Worm (Caenorhabditis elegans): ENCODE results near the gene F45D3.4.

The F45D3.4 gene

ce11 chrV:12538984-12539852, 13.8 kb downstream of the F45D3.4 start:
- TF ChIP-seq scrt-1 (GFP tag; IDR thresholded peaks at IDR 0.05) (no peak), tra-4 (tag; optimal IDR thresholded peaks at IDR 0.05) (no peak), hmg-4 (GFP tag; optimal IDR thresholded peaks at IDR 0.05) (no peak), aly-1 (tag; optimal IDR thresholded peaks at IDR 0.05) (no peak), ets-7 (tag; optimal IDR thresholded peaks at IDR 0.05) (no peak), F13C5.2 (tag; optimal IDR thresholded peaks at IDR 0.05) (no peak), sea-1 (GFP tag; conservative IDR thresholded peaks at IDR 0.05) (no peak), tbx-37 (GFP tag; conservative IDR thresholded peaks at IDR 0.05) (no peak), ama-1 (optimal IDR thresholded peaks at IDR 0.05) (no peak), ceh-13 (GFP tag; optimal IDR thresholded peaks at IDR 0.05) (no peak), ceh-36 (tag; optimal IDR thresholded peaks at IDR 0.05) (no peak), tbx-11 (GFP tag; IDR thresholded peaks at IDR 0.05) (no peak), B0310.2 (tag; optimal IDR thresholded peaks at IDR 0.05) (no peak), hmbx-1 (tag; optimal IDR thresholded peaks at IDR 0.05) (no peak), flt-1 (GFP tag; IDR thresholded peaks at IDR 0.05) (no peak), hnd-1 (tag; optimal IDR thresholded peaks at IDR 0.05) (no peak), pes-1 (GFP tag; IDR thresholded peaks at IDR 0.05) (no peak)

ce11 chrV:12537505-12537904, 15.5 kb downstream of the F45D3.4 start:
- TF ChIP-seq ceh-36 (tag; optimal IDR thresholded peaks at IDR 0.05) = no peak
- TF ChIP-seq ama-1 (optimal IDR thresholded peaks at IDR 0.05) = no peak
- TF ChIP-seq sea-1 (GFP tag; conservative IDR thresholded peaks at IDR 0.05) = no peak
- no peak for TF ChIP-seq hnd-1 (tag; optimal IDR thresholded peaks at IDR 0.05)
- TF ChIP-seq tra-4 (tag; optimal IDR thresholded peaks at IDR 0.05) = no peak
- no peak for TF ChIP-seq ceh-13 (GFP tag; optimal IDR thresholded peaks at IDR 0.05)
- no peak for TF ChIP-seq F13C5.2 (tag; optimal IDR thresholded peaks at IDR 0.05)
- no peak for TF ChIP-seq flt-1 (GFP tag; IDR thresholded peaks at IDR 0.05)
- TF ChIP-seq hmbx-1 (tag; optimal IDR thresholded peaks at IDR 0.05) = no peak
- TF ChIP-seq hmg-4 (GFP tag; optimal IDR thresholded peaks at IDR 0.05) = no peak
- TF ChIP-seq scrt-1 (GFP tag; IDR thresholded peaks at IDR 0.05) = no peak
- TF ChIP-seq ets-7 (tag; optimal IDR thresholded peaks at IDR 0.05) = no peak

ce11 chrV:12536409-12537038, 16.5 kb downstream of the F45D3.4 start:
- TF ChIP-seq flt-1 (GFP tag; IDR thresholded peaks at IDR 0.05) (no peak), hmbx-1 (tag; optimal IDR thresholded peaks at IDR 0.05) (no peak), aly-1 (tag; optimal IDR thresholded peaks at IDR 0.05) (no peak), F13C5.2 (tag; optimal IDR thresholded peaks at IDR 0.05) (no peak), pes-1 (GFP tag; IDR thresholded peaks at IDR 0.05) (no peak), ceh-13 (GFP tag; optimal IDR thresholded peaks at IDR 0.05) (no peak), sea-1 (GFP tag; conservative IDR thresholded peaks at IDR 0.05) (no peak; the same call in 1 of the 2 replicates), ceh-36 (tag; optimal IDR thresholded peaks at IDR 0.05) (no peak), hnd-1 (tag; optimal IDR thresholded peaks at IDR 0.05) (no peak), ama-1 (optimal IDR thresholded peaks at IDR 0.05) (no peak), tbx-37 (GFP tag; conservative IDR thresholded peaks at IDR 0.05) (no peak)

- TF ChIP-seq F13C5.2 (tag; optimal IDR thresholded peaks at IDR 0.05) = no peak
- TF ChIP-seq ama-1 (optimal IDR thresholded peaks at IDR 0.05) = no peak
- TF ChIP-seq flt-1 (GFP tag; IDR thresholded peaks at IDR 0.05) = no peak
- no peak for TF ChIP-seq ets-7 (tag; optimal IDR thresholded peaks at IDR 0.05)
- TF ChIP-seq ceh-36 (tag; optimal IDR thresholded peaks at IDR 0.05) = no peak
- no peak for TF ChIP-seq pes-1 (GFP tag; IDR thresholded peaks at IDR 0.05)
These were observed 18.1 kb downstream of the F45D3.4 start for ce11 chrV:12534941-12535340.

- TF ChIP-seq hmbx-1 (tag; optimal IDR thresholded peaks at IDR 0.05) (no peak), ama-1 (optimal IDR thresholded peaks at IDR 0.05) (no peak), ceh-13 (GFP tag; optimal IDR thresholded peaks at IDR 0.05) (no peak), hmg-4 (GFP tag; optimal IDR thresholded peaks at IDR 0.05) (no peak), flt-1 (GFP tag; IDR thresholded peaks at IDR 0.05) (no peak), tra-4 (tag; optimal IDR thresholded peaks at IDR 0.05) (no peak), tbx-11 (GFP tag; IDR thresholded peaks at IDR 0.05) (no peak), hnd-1 (tag; optimal IDR thresholded peaks at IDR 0.05) (no peak)
These were observed 19.3 kb downstream of the F45D3.4 start for ce11 chrV:12533635-12534150.

ce11 chrV:12532369-12532768, 20.6 kb downstream of the F45D3.4 start:
- TF ChIP-seq ceh-13 (GFP tag; optimal IDR thresholded peaks at IDR 0.05) (no peak), sea-1 (GFP tag; conservative IDR thresholded peaks at IDR 0.05) (no peak), scrt-1 (GFP tag; IDR thresholded peaks at IDR 0.05) (no peak), ceh-36 (tag; optimal IDR thresholded peaks at IDR 0.05) (no peak), tbx-37 (GFP tag; conservative IDR thresholded peaks at IDR 0.05) (no peak), flt-1 (GFP tag; IDR thresholded peaks at IDR 0.05) (no peak), B0310.2 (tag; optimal IDR thresholded peaks at IDR 0.05) (no peak), ets-7 (tag; optimal IDR thresholded peaks at IDR 0.05) (no peak)

- TF ChIP-seq scrt-1 (GFP tag; IDR thresholded peaks at IDR 0.05) = no peak
- no peak for TF ChIP-seq sea-1 (GFP tag; conservative IDR thresholded peaks at IDR 0.05)
- TF ChIP-seq F13C5.2 (tag; optimal IDR thresholded peaks at IDR 0.05) = no peak
- TF ChIP-seq ceh-36 (tag; optimal IDR thresholded peaks at IDR 0.05) = no peak
- no peak for TF ChIP-seq ets-7 (tag; optimal IDR thresholded peaks at IDR 0.05)
- no peak for TF ChIP-seq B0310.2 (tag; optimal IDR thresholded peaks at IDR 0.05)
- no peak for TF ChIP-seq tbx-11 (GFP tag; IDR thresholded peaks at IDR 0.05)
- no peak for TF ChIP-seq tra-4 (tag; optimal IDR thresholded peaks at IDR 0.05)
- TF ChIP-seq hnd-1 (tag; optimal IDR thresholded peaks at IDR 0.05) = no peak
- TF ChIP-seq tbx-37 (GFP tag; conservative IDR thresholded peaks at IDR 0.05) = no peak
- TF ChIP-seq ama-1 (optimal IDR thresholded peaks at IDR 0.05) = no peak
- TF ChIP-seq ceh-13 (GFP tag; optimal IDR thresholded peaks at IDR 0.05) = no peak
- no peak for TF ChIP-seq hmg-4 (GFP tag; optimal IDR thresholded peaks at IDR 0.05)
- no peak for TF ChIP-seq flt-1 (GFP tag; IDR thresholded peaks at IDR 0.05)
- TF ChIP-seq aly-1 (tag; optimal IDR thresholded peaks at IDR 0.05) = no peak
- no peak for TF ChIP-seq pes-1 (GFP tag; IDR thresholded peaks at IDR 0.05)
- no peak for TF ChIP-seq hmbx-1 (tag; optimal IDR thresholded peaks at IDR 0.05)
These were observed 21.9 kb downstream of the F45D3.4 start for ce11 chrV:12531084-12531483.

Data from whole organism, early embryonic.